Worm (Caenorhabditis elegans) whole organism, L3 larva: ENCODE results near the gene Y75B8A.25.

ENCODE experiments used
- daf-12 ChIP-seq: fragments of 150-350 bp; optimal IDR thresholded peaks from 2 replicates; lab custom pipeline; 2014; ENCODE audit warnings: missing biosample characterization, missing genetic modification reagents, missing genetic modification characterization
- egl-27 ChIP-seq: sonication (generic microtip); optimal IDR thresholded peaks from 4 replicates; lab custom pipeline; 2017; ENCODE audit warnings: missing biosample characterization, missing genetic modification reagents, missing genetic modification characterization
- elt-2 ChIP-seq: sonication (generic microtip); optimal IDR thresholded peaks from 2 replicates; lab custom pipeline; 2016; ENCODE audit warnings: missing genetic modification reagents, mild to moderate bottlenecking, missing genetic modification characterization, missing compliant biosample characterization
- elt-3 ChIP-seq, 3 experiments: fragments of 150-350 bp in 1 of 3; sonication (generic microtip) in 2 of 3; optimal IDR thresholded peaks; 2 replicates in 2 of 3; 4 replicates in 1 of 3; lab custom pipeline; 2014 to 2017; ENCODE audit warnings: missing biosample characterization in 3 of 3, missing genetic modification characterization in 3 of 3
- fkh-10 ChIP-seq: sonication (generic microtip); optimal IDR thresholded peaks from 2 replicates; lab custom pipeline; 2017; ENCODE audit warnings: missing biosample characterization, missing genetic modification reagents, missing genetic modification characterization
- fos-1 ChIP-seq: fragments of 150-350 bp; optimal IDR thresholded peaks from 2 replicates; lab custom pipeline; 2014; ENCODE audit warnings: missing biosample characterization, missing genetic modification characterization
- hmg-11 ChIP-seq: sonication (generic microtip); optimal IDR thresholded peaks from 2 replicates; lab custom pipeline; 2016; ENCODE audit warnings: missing genetic modification characterization, missing compliant biosample characterization
- jun-1 ChIP-seq: fragments of 150-350 bp; optimal IDR thresholded peaks from 2 replicates; lab custom pipeline; 2014; ENCODE audit warnings: missing biosample characterization, missing genetic modification reagents, missing genetic modification characterization
- mdl-1 ChIP-seq: fragments of 150-350 bp; optimal IDR thresholded peaks from 2 replicates; lab custom pipeline; 2014; ENCODE audit warnings: missing biosample characterization, missing genetic modification characterization
- nfya-1 ChIP-seq: sonication (generic microtip); optimal IDR thresholded peaks from 2 replicates; lab custom pipeline; 2017; ENCODE audit warnings: missing genetic modification characterization, mild to moderate bottlenecking, missing compliant biosample characterization, antibody characterized with exemption, moderate library complexity; ENCODE audit not compliant: insufficient read depth
- nhr-237 ChIP-seq: fragments of 150-350 bp; optimal IDR thresholded peaks from 2 replicates; lab custom pipeline; 2014; ENCODE audit warnings: missing biosample characterization, missing genetic modification characterization
- nhr-25 ChIP-seq: sonication (generic microtip); optimal IDR thresholded peaks from 2 replicates; lab custom pipeline; 2017; ENCODE audit warnings: missing biosample characterization, missing genetic modification characterization
- nhr-28 ChIP-seq: fragments of 150-350 bp; optimal IDR thresholded peaks from 2 replicates; lab custom pipeline; 2014; ENCODE audit warnings: missing biosample characterization, missing genetic modification characterization
- nhr-43 ChIP-seq: sonication (generic microtip); optimal IDR thresholded peaks from 2 replicates; lab custom pipeline; 2016; ENCODE audit warnings: mild to moderate bottlenecking, missing genetic modification characterization, missing compliant biosample characterization; ENCODE audit not compliant: poor library complexity, severe bottlenecking
- pha-4 ChIP-seq: fragments of 150-350 bp; optimal IDR thresholded peaks from 2 replicates; lab custom pipeline; 2014; ENCODE audit warnings: missing biosample characterization, missing genetic modification reagents, missing genetic modification characterization
- pqm-1 ChIP-seq: fragments of 150-350 bp; optimal IDR thresholded peaks from 2 replicates; lab custom pipeline; 2017; ENCODE audit warnings: missing biosample characterization, missing genetic modification characterization, inconsistent platforms
- skn-1 ChIP-seq: fragments of 150-350 bp; optimal IDR thresholded peaks from 2 replicates; lab custom pipeline; 2014; ENCODE audit warnings: missing biosample characterization, missing genetic modification characterization
- snpc-4 ChIP-seq: fragments of 150-350 bp; optimal IDR thresholded peaks from 2 replicates; lab custom pipeline; 2014; ENCODE audit warnings: missing biosample characterization, missing genetic modification characterization
- zag-1 ChIP-seq: fragments of 150-350 bp; optimal IDR thresholded peaks from 2 replicates; lab custom pipeline; 2014; ENCODE audit warnings: missing biosample characterization, missing genetic modification characterization
- ztf-4 ChIP-seq: fragments of 150-350 bp; optimal IDR thresholded peaks from 2 replicates; lab custom pipeline; 2014; ENCODE audit warnings: missing biosample characterization, missing genetic modification characterization

The Y75B8A.25 gene

ce11 chrIII:12318794-12319193 lies 45.0 kb downstream of the Y75B8A.25 start, which contains the start of gene Y75B8A.28:
Gene Y75B8A.28, plus strand, starts transcription at chrIII:12319089.
- peak; percentile 84 for TF ChIP-seq fos-1 (tag; lab: Kevin White, UChicago)
- TF ChIP-seq egl-27 (tag; lab: Kevin White, UChicago), result no peak
- no peak for TF ChIP-seq mdl-1 (tag; lab: Kevin White, UChicago)
- no peak for TF ChIP-seq nhr-43 (tag; lab: Kevin White, UChicago)
- TF ChIP-seq pqm-1 (tag; lab: Kevin White, UChicago), result peak; percentile 99
- TF ChIP-seq fkh-10, result no peak
- TF ChIP-seq pha-4 (tag; lab: Kevin White, UChicago), result peak; percentile 50
- peak; percentile 91 for TF ChIP-seq jun-1 (tag; lab: Kevin White, UChicago)
- TF ChIP-seq ztf-4 (tag; lab: Kevin White, UChicago), result no peak
- peak; percentile 96 for TF ChIP-seq elt-2

- TF ChIP-seq nhr-28 (no peak), elt-2 (peak; percentile 96), pha-4 (tag; lab: Kevin White, UChicago) (peak; percentile 34), pqm-1 (tag; lab: Kevin White, UChicago) (peak; percentile 85), zag-1 (tag; lab: Kevin White, UChicago) (no peak), hmg-11 (tag; lab: Kevin White, UChicago) (no peak), nfya-1 (tag; lab: Kevin White, UChicago) (peak; percentile 36), snpc-4 (tag; lab: Kevin White, UChicago) (no peak), jun-1 (tag; lab: Kevin White, UChicago) (peak; percentile 62), nhr-25 (no peak), skn-1 (tag; lab: Kevin White, UChicago) (peak; percentile 39)
Observed at ce11 chrIII:12325284-12325683, 51.4 kb downstream of the Y75B8A.25 start.

- TF ChIP-seq jun-1 (tag; lab: Kevin White, UChicago) (peak; percentile 1), nfya-1 (tag; lab: Kevin White, UChicago) (peak; percentile 25), pha-4 (tag; lab: Kevin White, UChicago) (peak; percentile 21), pqm-1 (tag; lab: Kevin White, UChicago) (peak; percentile 55), nhr-237 (tag; lab: Kevin White, UChicago) (no peak), egl-27 (tag; lab: Kevin White, UChicago) (no peak), elt-3 (tag; optimal IDR thresholded peaks at IDR 0.05; lab: Kevin White, UChicago) (peak in 1 of 3 experiments; percentile 18), elt-2 (peak; percentile 91)
Observed at ce11 chrIII:12327528-12327997, 53.7 kb downstream of the Y75B8A.25 start, which contains the start of the genes zip-12 and Y75B8A.63. Gene zip-12, plus strand, starts transcription at chrIII:12327914. Gene Y75B8A.63, plus strand, starts transcription at chrIII:12327947.

ce11 chrIII:12331300-12331699 lies 57.5 kb downstream of the Y75B8A.25 start:
- TF ChIP-seq nfya-1 (tag; lab: Kevin White, UChicago) (peak; percentile 97), daf-12 (tag; lab: Kevin White, UChicago) (no peak)
